Fruit fly (Drosophila melanogaster): ENCODE data around the gene lic.
A peak's percentile ranks its signal among the peaks of the same experiment; 100 is the strongest.

The lic gene

dm6 chrX:13112238-13112829, 21.4 kb downstream of the lic start, which contains the start of gene Chpf (continued):
- TF ChIP-seq Myb (GFP tag; optimal IDR thresholded peaks at IDR 0.05): peak; percentile 24
- TF ChIP-seq CG8290 (GFP tag; optimal IDR thresholded peaks at IDR 0.05): no peak
- TF ChIP-seq CG8290 (tag; optimal IDR thresholded peaks at IDR 0.05): peak in 1 of 2 experiments; percentile 33
- peak; percentile 87 for TF ChIP-seq CG7963 (GFP tag; IDR thresholded peaks at IDR 0.05; ENCODE audit: partially characterized antibody)
- TF ChIP-seq sr (GFP tag; IDR thresholded peaks at IDR 0.05): no peak
- peak; percentile 49; the same call in 1 of the 2 replicates for TF ChIP-seq CG9932 (GFP tag; IDR thresholded peaks at IDR 0.05)
- TF ChIP-seq gfzf (GFP tag; optimal IDR thresholded peaks at IDR 0.05): peak; percentile 16
- TF ChIP-seq CG3163 (GFP tag; optimal IDR thresholded peaks at IDR 0.05): no peak
- TF ChIP-seq CG34224 (GFP tag; IDR thresholded peaks at IDR 0.05; ENCODE audit: partially characterized antibody): peak; percentile 50; the same call in 1 of the 3 replicates
- TF ChIP-seq Pdp1 (GFP tag; optimal IDR thresholded peaks at IDR 0.05): peak in 1 of 2 experiments; percentile 22
- peak; percentile 90 for TF ChIP-seq Bgb (GFP tag; IDR thresholded peaks at IDR 0.05; ENCODE audit: partially characterized antibody)
- peak; percentile 59 for TF ChIP-seq hbn (GFP tag; IDR thresholded peaks at IDR 0.05; ENCODE audit: partially characterized antibody)
- peak; percentile 74; the same call in 1 of the 2 replicates for TF ChIP-seq ato (GFP tag; IDR thresholded peaks at IDR 0.05; ENCODE audit: partially characterized antibody)
- TF ChIP-seq Ets65A (GFP tag): peak; percentile 68
- peak; percentile 63 for TF ChIP-seq CG30020 (tag; optimal IDR thresholded peaks at IDR 0.05)
- peak; percentile 32 for TF ChIP-seq CG1603 (tag; optimal IDR thresholded peaks at IDR 0.05)
- no peak for TF ChIP-seq rib (GFP tag; IDR thresholded peaks at IDR 0.05)
- TF ChIP-seq Lim3 (GFP tag; IDR thresholded peaks at IDR 0.05): no peak
- TF ChIP-seq CG12659 (GFP tag; optimal IDR thresholded peaks at IDR 0.05): peak; percentile 22

DNA sequence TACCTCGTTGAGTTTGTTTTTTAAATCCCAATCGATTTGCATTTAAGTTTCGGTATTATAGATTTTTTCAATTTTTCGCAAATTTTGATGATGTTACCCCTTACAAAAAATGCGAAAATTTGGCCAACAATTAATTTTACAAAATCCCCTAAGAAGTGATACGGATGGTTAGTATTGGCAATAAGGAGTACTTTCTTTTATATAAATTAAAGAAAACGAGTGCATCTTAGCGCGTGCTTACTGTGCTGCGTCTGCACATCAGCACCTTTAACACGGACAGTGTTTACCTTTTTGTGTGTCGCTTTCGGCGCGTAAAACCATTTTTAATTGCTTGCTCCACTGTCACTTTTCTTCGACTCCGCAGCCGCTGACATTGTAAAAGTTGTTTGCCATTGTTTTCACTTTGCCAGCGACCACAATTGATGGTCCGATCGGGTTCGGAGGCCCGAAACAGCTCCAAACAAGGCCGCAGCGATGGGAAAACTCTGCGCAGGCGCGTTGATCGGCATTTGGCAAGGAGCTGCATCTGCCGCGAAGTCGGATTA, 23.0 kb downstream of the lic start:
- TF ChIP-seq sisA (GFP tag; IDR thresholded peaks at IDR 0.05): peak; percentile 20; the same call in 1 of the 2 replicates
- TF ChIP-seq HLH3B (GFP tag; IDR thresholded peaks at IDR 0.05): 0 out of 2 replicates have a peak, but pooled peaks have one; percentile 17
- TF ChIP-seq ase (GFP tag; IDR thresholded peaks at IDR 0.05): 0 out of 3 replicates have a peak, but pooled peaks have one; percentile 17
- TF ChIP-seq grau (tag; optimal IDR thresholded peaks at IDR 0.05): peak; percentile 50
- no peak for TF ChIP-seq Hand (GFP tag; optimal IDR thresholded peaks at IDR 0.05)
- peak; percentile 1 for TF ChIP-seq gem (tag; optimal IDR thresholded peaks at IDR 0.05)
- TF ChIP-seq zfh1 (GFP tag; IDR thresholded peaks at IDR 0.05): 0 out of 3 replicates have a peak, but pooled peaks have one; percentile 13
- TF ChIP-seq ttk (GFP tag; IDR thresholded peaks at IDR 0.05): 0 out of 2 replicates have a peak, but pooled peaks have one; percentile 21
- peak; percentile 58 for TF ChIP-seq Blimp-1 (GFP tag; optimal IDR thresholded peaks at IDR 0.05)
- peak; percentile 31 for TF ChIP-seq Ets65A (GFP tag)
- peak; percentile 10 for TF ChIP-seq pros (GFP tag; optimal IDR thresholded peaks at IDR 0.05)
- TF ChIP-seq lbe (GFP tag; optimal IDR thresholded peaks at IDR 0.05): no peak
- peak; percentile 1 for TF ChIP-seq CG11504 (tag; optimal IDR thresholded peaks at IDR 0.05)
- TF ChIP-seq CG13123 (GFP tag; optimal IDR thresholded peaks at IDR 0.05): no peak
- no peak for TF ChIP-seq BEAF-32 (GFP tag; optimal IDR thresholded peaks at IDR 0.05)
- no peak for TF ChIP-seq CG15269 (tag; optimal IDR thresholded peaks at IDR 0.05)
- 0 out of 2 replicates have a peak, but pooled peaks have one; percentile 18 for TF ChIP-seq bbx (GFP tag; IDR thresholded peaks at IDR 0.05; ENCODE audit: partially characterized antibody)
- TF ChIP-seq D19A (tag; optimal IDR thresholded peaks at IDR 0.05): no peak
- peak; percentile 62 for TF ChIP-seq CG12769 (tag; optimal IDR thresholded peaks at IDR 0.05)
- TF ChIP-seq ara (GFP tag; IDR thresholded peaks at IDR 0.05): peak; percentile 16; the same call in 1 of the 2 replicates
- TF ChIP-seq CG12744 (GFP tag; optimal IDR thresholded peaks at IDR 0.05): no peak
- no peak for TF ChIP-seq jumu (GFP tag; optimal IDR thresholded peaks at IDR 0.05)
- peak; percentile 8; the same call in 1 of the 2 replicates for TF ChIP-seq Drgx (GFP tag; IDR thresholded peaks at IDR 0.05)
- TF ChIP-seq ci (GFP tag; IDR thresholded peaks at IDR 0.05): peak; percentile 66; the same call in 2 of the 3 replicates
- TF ChIP-seq CG2120 (GFP tag; optimal IDR thresholded peaks at IDR 0.05): no peak
- TF ChIP-seq rib (GFP tag; IDR thresholded peaks at IDR 0.05): no peak
- TF ChIP-seq Sox102F (GFP tag; optimal IDR thresholded peaks at IDR 0.05): peak; percentile 31
- no peak for TF ChIP-seq fd3F (GFP tag; optimal IDR thresholded peaks at IDR 0.05)
- TF ChIP-seq CG7357 (GFP tag; IDR thresholded peaks at IDR 0.05): 0 out of 3 replicates have a peak, but pooled peaks have one; percentile 5
- peak; percentile 28 for TF ChIP-seq row (GFP tag; IDR thresholded peaks at IDR 0.05)
- no peak for TF ChIP-seq jigr1 (GFP tag; IDR thresholded peaks at IDR 0.05)

Data from whole organism, embryonic.